Worm (Caenorhabditis elegans) whole organism, L4 larva: Measurements from ENCODE around the gene atln-2.

Source experiments
- nhr-11 ChIP-seq: fragments of 150-350 bp; optimal IDR thresholded peaks from 2 replicates; lab custom pipeline; 2014; ENCODE audit warnings: missing biosample characterization, missing genetic modification characterization
- unc-62 ChIP-seq, 3 experiments: fragments of 150-350 bp in 1 of 3; sonication (generic microtip); optimal IDR thresholded peaks in 2 of 3; peaks in 1 of 3; 1 replicate in 1 of 3; 2 replicates in 2 of 3; lab custom pipeline; 2014 to 2017; ENCODE audit warnings: missing biosample characterization in 3 of 3, missing genetic modification characterization in 3 of 3, missing genetic modification reagents in 3 of 3, missing genotype in 1 of 3

- TF ChIP-seq nhr-11 (tag; lab: Kevin White, UChicago) (no peak), unc-62 (GFP tag; optimal IDR thresholded peaks at IDR 0.05 in 1 of 2; lab: Kevin White, UChicago) (no peak), unc-62 (tag; optimal IDR thresholded peaks at IDR 0.05; lab: Kevin White, UChicago) (no peak)
Measured at ce11 chrIV:15041124-15041523, 59.7 kb downstream of the atln-2 start.
